Fruit fly (Drosophila melanogaster) whole organism, embryonic: ENCODE results near the gene Ppn.

Experiments
- Blimp-1 ChIP-seq: fragments of 200-800 bp; sonication (Bioruptor generic); optimal IDR thresholded peaks from 3 replicates; lab custom pipeline; 2018; ENCODE audit warnings: missing biosample characterization, missing genetic modification characterization, mild to moderate bottlenecking, moderate library complexity, missing genetic modification reagents
- CG10274 ChIP-seq: fragments of 200-800 bp; sonication (Bioruptor generic); optimal IDR thresholded peaks from 3 replicates; lab custom pipeline; 2017; ENCODE audit warnings: missing biosample characterization, mild to moderate bottlenecking, missing genetic modification characterization
- CG10979 ChIP-seq: fragments of 200-800 bp; sonication (Bioruptor generic); optimal IDR thresholded peaks from 2 replicates; lab custom pipeline; 2018; ENCODE audit warnings: missing biosample characterization, mild to moderate bottlenecking, missing genetic modification characterization, moderate library complexity
- CG12391 ChIP-seq: fragments of 200-800 bp; sonication (Bioruptor generic); optimal IDR thresholded peaks from 3 replicates; lab custom pipeline; 2018; ENCODE audit warnings: missing biosample characterization, mild to moderate bottlenecking, missing genetic modification characterization, moderate library complexity
- CG13123 ChIP-seq: fragments of 200-800 bp; sonication (Bioruptor generic); optimal IDR thresholded peaks from 2 replicates; lab custom pipeline; 2016; ENCODE audit warnings: missing biosample characterization, missing genetic modification characterization
- CG15479 ChIP-seq: fragments of 200-800 bp; sonication (Bioruptor generic); optimal IDR thresholded peaks from 3 replicates; lab custom pipeline; 2019; ENCODE audit warnings: missing biosample characterization, mild to moderate bottlenecking, missing genetic modification characterization, moderate library complexity
- CG1603 ChIP-seq: fragments of 200-800 bp; sonication (Bioruptor generic); optimal IDR thresholded peaks from 2 replicates; lab custom pipeline; 2019; ENCODE audit warnings: missing biosample characterization, mild to moderate bottlenecking, missing genetic modification characterization, moderate library complexity
- CG17328 ChIP-seq: fragments of 200-800 bp; sonication (Bioruptor generic); IDR thresholded peaks from 2 replicates; pipeline ENCODE4 v1.3.6; 2022; ENCODE audit warnings: missing biosample characterization, missing genetic modification characterization
- CG2712 ChIP-seq: fragments of 200-800 bp; optimal IDR thresholded peaks from 3 replicates; lab custom pipeline; 2019; ENCODE audit warnings: missing biosample characterization, mild to moderate bottlenecking, missing genetic modification characterization, moderate library complexity
- CG31224 ChIP-seq: fragments of 200-800 bp; sonication (Bioruptor generic); IDR thresholded peaks from 2 replicates; pipeline ENCODE4 v1.3.6; 2022; ENCODE audit warnings: missing biosample characterization, missing genetic modification characterization
- CG32772 ChIP-seq: fragments of 200-800 bp; sonication (Bioruptor generic); IDR thresholded peaks from 2 replicates; pipeline ENCODE4 v1.3.6; 2022; ENCODE audit warnings: missing biosample characterization, missing genetic modification characterization
- CG34422 ChIP-seq: fragments of 200-800 bp; sonication (Bioruptor generic); IDR thresholded peaks from 3 replicates; pipeline ENCODE4 v1.3.6; 2022; ENCODE audit warnings: missing biosample characterization, missing genetic modification characterization
- CG42726 ChIP-seq: fragments of 200-800 bp; sonication (Bioruptor generic); IDR thresholded peaks from 2 replicates; pipeline ENCODE4 v1.3.6; 2022; ENCODE audit warnings: missing biosample characterization, missing genetic modification characterization; ENCODE audit not compliant: partially characterized antibody
- CG6813 ChIP-seq: fragments of 200-800 bp; sonication (Bioruptor generic); optimal IDR thresholded peaks from 2 replicates; lab custom pipeline; 2017; ENCODE audit warnings: missing biosample characterization, missing genetic modification characterization, mild to moderate bottlenecking, moderate library complexity, missing genetic modification reagents
- CG9215 ChIP-seq: fragments of 200-800 bp; sonication (Bioruptor generic); IDR thresholded peaks from 2 replicates; pipeline ENCODE4 v1.3.6; 2022; ENCODE audit warnings: missing biosample characterization, missing genetic modification characterization
- D ChIP-seq, 2 experiments: fragments of 200-800 bp in 1 of 2; fragments of >200 bp in 1 of 2; sonication (Bioruptor generic) in 1 of 2; optimal IDR thresholded peaks; 2 replicates in 1 of 2; 3 replicates in 1 of 2; lab custom pipeline; 2017; ENCODE audit warnings: mild to moderate bottlenecking in 1 of 2, missing biosample characterization in 1 of 2, missing genetic modification characterization in 1 of 2, missing genetic modification reagents in 1 of 2
- D19A ChIP-seq: fragments of 200-800 bp; optimal IDR thresholded peaks from 3 replicates; lab custom pipeline; 2019; ENCODE audit warnings: missing biosample characterization, mild to moderate bottlenecking, missing genetic modification characterization, moderate library complexity
- Hr39 ChIP-seq: fragments of >200 bp; optimal IDR thresholded peaks from 2 replicates; lab custom pipeline; 2017
- Med ChIP-seq: fragments of 200-800 bp; sonication (Bioruptor generic); peaks from one replicate; lab custom pipeline; 2016; ENCODE audit warnings: missing biosample characterization, missing genetic modification characterization, mild to moderate bottlenecking, inconsistent platforms, moderate library complexity
- Rfx ChIP-seq: fragments of 200-800 bp; sonication (Bioruptor generic); IDR thresholded peaks from 2 replicates; pipeline ENCODE4 v1.3.6; 2022; ENCODE audit warnings: missing biosample characterization, missing genetic modification characterization
- Usf ChIP-seq: fragments of 200-800 bp; sonication (Bioruptor generic); optimal IDR thresholded peaks from 2 replicates; lab custom pipeline; 2017; ENCODE audit warnings: missing genotype, missing biosample characterization, missing genetic modification characterization
- Xrp1 ChIP-seq: fragments of 200-800 bp; sonication (Bioruptor generic); IDR thresholded peaks from 2 replicates; pipeline ENCODE4 v1.3.6; 2022; ENCODE audit warnings: missing biosample characterization, missing genetic modification characterization
- ara ChIP-seq: fragments of 200-800 bp; sonication (Bioruptor generic); IDR thresholded peaks from 2 replicates; pipeline ENCODE4 v1.3.6; 2022; ENCODE audit warnings: missing biosample characterization, missing genetic modification characterization
- bsh ChIP-seq, 2 experiments: fragments of 200-800 bp; sonication (Bioruptor generic); optimal IDR thresholded peaks; 2 replicates each; lab custom pipeline; 2017 to 2018; ENCODE audit warnings: mild to moderate bottlenecking in 2 of 2, missing biosample characterization in 2 of 2, missing genetic modification characterization in 2 of 2, moderate library complexity in 1 of 2
- esg ChIP-seq: fragments of 200-800 bp; sonication (Bioruptor generic); conservative IDR thresholded peaks from 2 replicates; pipeline ENCODE4 v1.3.6; 2022; ENCODE audit warnings: missing biosample characterization, missing genetic modification characterization
- eyg ChIP-seq: fragments of 200-800 bp; sonication (Bioruptor generic); optimal IDR thresholded peaks from 3 replicates; lab custom pipeline; 2016; ENCODE audit warnings: missing biosample characterization, missing genetic modification characterization
- gsb ChIP-seq: fragments of 200-800 bp; sonication (Bioruptor generic); IDR thresholded peaks from 2 replicates; pipeline ENCODE4 v1.3.6; 2022; ENCODE audit warnings: missing biosample characterization, missing genetic modification characterization
- odd ChIP-seq: fragments of 200-800 bp; sonication (Bioruptor generic); optimal IDR thresholded peaks from 2 replicates; lab custom pipeline; 2017; ENCODE audit warnings: missing biosample characterization, mild to moderate bottlenecking, missing genetic modification characterization
- phol ChIP-seq: fragments of 200-800 bp; sonication (Bioruptor generic); optimal IDR thresholded peaks from 3 replicates; lab custom pipeline; 2018; ENCODE audit warnings: missing biosample characterization, mild to moderate bottlenecking, missing genetic modification characterization, moderate library complexity
- prd ChIP-seq, 3 experiments: fragments of >200 bp in 2 of 3; fragments of 200-800 bp in 1 of 3; sonication (Bioruptor generic) in 1 of 3; optimal IDR thresholded peaks in 2 of 3; IDR thresholded peaks in 1 of 3; 2 replicates in 2 of 3; 3 replicates in 1 of 3; pipeline versions ENCODE4 v1.3.6 to Lab custom; 2017 to 2022; ENCODE audit warnings: missing biosample characterization in 1 of 3, missing genetic modification characterization in 1 of 3
- sens ChIP-seq: fragments of 200-800 bp; sonication (Bioruptor generic); peaks from one replicate; lab custom pipeline; 2016; ENCODE audit warnings: missing biosample characterization, missing genetic modification characterization
- slbo ChIP-seq: fragments of 200-800 bp; sonication (Bioruptor generic); IDR thresholded peaks from 2 replicates; pipeline ENCODE4 v1.3.6; 2022; ENCODE audit warnings: missing biosample characterization, missing genetic modification characterization
- sna ChIP-seq: fragments of 200-800 bp; sonication (Bioruptor generic); IDR thresholded peaks from 2 replicates; pipeline ENCODE4 v1.3.6; 2022; ENCODE audit warnings: missing biosample characterization, missing genetic modification characterization; ENCODE audit not compliant: partially characterized antibody
- tll ChIP-seq, 2 experiments: fragments of 200-800 bp in 1 of 2; fragments of >200 bp in 1 of 2; sonication (Bioruptor generic) in 1 of 2; optimal IDR thresholded peaks; 2 replicates each; lab custom pipeline; 2017 to 2019; ENCODE audit warnings: missing biosample characterization in 2 of 2, missing genetic modification characterization in 2 of 2, mild to moderate bottlenecking in 1 of 2, moderate library complexity in 1 of 2
- tna ChIP-seq: fragments of 200-800 bp; sonication (Bioruptor generic); IDR thresholded peaks from 2 replicates; pipeline ENCODE4 v1.3.6; 2022; ENCODE audit warnings: missing biosample characterization, missing genetic modification characterization; ENCODE audit not compliant: partially characterized antibody
- twi ChIP-seq: fragments of 200-800 bp; optimal IDR thresholded peaks from 2 replicates; lab custom pipeline; 2019; ENCODE audit warnings: missing biosample characterization, mild to moderate bottlenecking, missing genetic modification characterization, moderate library complexity
- zen ChIP-seq: fragments of 200-800 bp; sonication (Bioruptor generic); optimal IDR thresholded peaks from 3 replicates; lab custom pipeline; 2018; ENCODE audit warnings: missing biosample characterization, mild to moderate bottlenecking, missing genetic modification characterization, moderate library complexity

The Ppn gene

DNA sequence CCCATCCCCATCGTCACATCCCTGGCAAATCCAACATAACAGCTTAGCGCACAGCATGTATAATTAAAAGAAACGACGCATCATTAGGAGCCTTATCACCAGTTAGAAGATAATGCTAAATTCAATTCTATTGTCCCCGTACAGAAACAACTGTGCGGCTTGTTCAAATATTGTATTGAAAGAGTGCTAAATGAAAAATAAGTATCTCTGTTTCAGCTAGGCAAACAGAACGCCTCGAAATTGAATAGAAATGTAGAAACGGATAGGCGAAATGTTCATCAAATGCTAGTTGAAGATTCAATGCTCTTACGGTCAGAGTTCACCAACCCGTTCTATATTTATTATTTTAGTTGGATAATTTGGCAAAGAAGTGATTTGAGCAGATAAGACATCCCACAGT lies 15.7 kb upstream of the Ppn start:
- TF ChIP-seq tna (GFP tag; lab: Robert Waterston, UW): no peak
- 0 out of 2 replicates have a peak, but pooled peaks have one; percentile 5 for TF ChIP-seq Xrp1
- no peak for TF ChIP-seq ara (GFP tag; lab: Robert Waterston, UW)
- TF ChIP-seq CG6813 (GFP tag; lab: Kevin White, UChicago): no peak
- no peak for TF ChIP-seq slbo (GFP tag; lab: Robert Waterston, UW)
- TF ChIP-seq CG9215 (GFP tag; lab: Robert Waterston, UW): no peak
- TF ChIP-seq Rfx (GFP tag; lab: Robert Waterston, UW): no peak
- TF ChIP-seq CG32772 (GFP tag; lab: Robert Waterston, UW): no peak
- TF ChIP-seq Med (GFP tag; lab: Kevin White, UChicago): peak; percentile 77
- TF ChIP-seq Hr39 (lab: Kevin White, UChicago): no peak
- peak; percentile 76 for TF ChIP-seq sens (GFP tag; lab: Kevin White, UChicago)
- peak; percentile 83 for TF ChIP-seq D19A (tag; lab: Kevin White, UChicago)

DNA sequence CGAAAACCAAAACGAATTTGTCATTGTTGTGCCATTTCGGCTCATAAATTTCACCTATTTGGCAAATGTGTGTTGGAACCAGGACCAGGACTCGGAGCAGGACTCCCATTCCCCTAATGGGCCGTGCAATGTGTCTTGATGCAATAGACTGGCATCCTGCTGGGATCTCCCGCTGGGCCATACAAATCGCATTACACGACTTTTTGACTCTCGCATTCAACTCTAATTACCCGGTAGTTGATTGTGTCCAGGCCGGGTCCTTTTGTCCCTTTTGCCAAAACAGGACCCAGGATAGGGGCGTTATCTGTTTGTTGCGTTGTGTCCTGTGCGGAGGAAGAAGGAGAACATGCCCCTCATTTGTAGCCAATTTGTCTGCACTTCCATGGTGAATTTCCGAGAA lies 15.2 kb upstream of the Ppn start:
- TF ChIP-seq twi (peak; percentile 69), prd (optimal IDR thresholded peaks at IDR 0.05; lab: Kevin White, UChicago) (no peak), prd (GFP tag; IDR thresholded peaks at IDR 0.05; lab: Robert Waterston, UW) (peak; percentile 65; the same call in 2 of the 3 replicates), Usf (GFP tag; lab: Kevin White, UChicago) (no peak), CG12391 (tag; lab: Kevin White, UChicago) (no peak), gsb (GFP tag; lab: Robert Waterston, UW) (no peak), CG34422 (GFP tag; lab: Robert Waterston, UW) (no peak), CG31224 (GFP tag; lab: Robert Waterston, UW) (no peak), CG15479 (peak; percentile 34), sna (GFP tag; lab: Robert Waterston, UW) (no peak), sens (GFP tag; lab: Kevin White, UChicago) (peak; percentile 55), esg (GFP tag; lab: Robert Waterston, UW) (no peak), zen (tag; lab: Kevin White, UChicago) (peak; percentile 87), tll (GFP tag; optimal IDR thresholded peaks at IDR 0.05; lab: Kevin White, UChicago) (peak in 1 of 2 experiments; percentile 82), phol (no peak), CG13123 (no peak), D (optimal IDR thresholded peaks at IDR 0.05; lab: Kevin White, UChicago) (peak; percentile 86), D (GFP tag; optimal IDR thresholded peaks at IDR 0.05; lab: Kevin White, UChicago) (no peak), CG10274 (no peak)

DNA sequence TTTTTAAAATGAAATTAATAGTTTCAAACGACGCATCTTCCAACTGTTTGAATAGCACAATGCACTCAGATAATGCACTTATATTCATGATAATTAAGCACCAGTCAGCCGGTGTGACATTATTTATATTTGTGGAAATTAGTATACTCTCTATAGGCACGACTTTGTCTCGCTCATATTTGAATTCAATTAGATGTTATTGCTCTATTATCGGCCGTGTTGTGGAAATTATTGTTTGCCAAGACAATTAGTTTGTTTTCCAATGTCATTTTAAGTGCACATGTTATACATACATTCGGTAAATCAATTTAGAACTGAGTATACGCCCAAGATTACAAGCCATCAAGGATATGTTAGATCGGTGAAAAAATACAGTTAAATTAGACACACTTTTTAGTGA lies 12.9 kb upstream of the Ppn start:
- TF ChIP-seq sens (GFP tag; lab: Kevin White, UChicago) (peak; percentile 39), CG42726 (GFP tag; lab: Robert Waterston, UW) (no peak), bsh (GFP tag; optimal IDR thresholded peaks at IDR 0.05; lab: Kevin White, UChicago) (peak in 1 of 2 experiments; percentile 40), CG17328 (GFP tag; lab: Robert Waterston, UW) (no peak), odd (GFP tag; lab: Kevin White, UChicago) (no peak), CG2712 (tag; lab: Kevin White, UChicago) (no peak), CG1603 (tag; lab: Kevin White, UChicago) (peak; percentile 19), CG10979 (tag; lab: Kevin White, UChicago) (peak; percentile 3), Blimp-1 (GFP tag; lab: Kevin White, UChicago) (peak; percentile 12), eyg (GFP tag; lab: Kevin White, UChicago) (no peak)
